Worm (Caenorhabditis elegans) whole organism, midembryonic: ENCODE data around the gene aat-8.

Experiments used
- T22C8.4 ChIP-seq: fragments of 200-800 bp; sonication (Bioruptor generic); IDR thresholded peaks from 2 replicates; pipeline ENCODE4 v1.3.6; 2022; ENCODE audit warnings: missing genetic modification characterization, missing compliant biosample characterization
- flt-1 ChIP-seq: fragments of 200-800 bp; sonication (Bioruptor generic); IDR thresholded peaks from 2 replicates; pipeline ENCODE4 v1.3.6; 2022; ENCODE audit warnings: missing genetic modification characterization, missing compliant biosample characterization
- klf-2 ChIP-seq: fragments of 200-800 bp; sonication (Bioruptor generic); conservative IDR thresholded peaks from 2 replicates; pipeline ENCODE4 v1.3.6; 2022; ENCODE audit warnings: missing genetic modification reagents, missing genetic modification characterization, missing compliant biosample characterization
- med-1 ChIP-seq: sonication (generic microtip); optimal IDR thresholded peaks from 2 replicates; lab custom pipeline; 2017; ENCODE audit warnings: missing genetic modification characterization, mild to moderate bottlenecking, missing compliant biosample characterization, antibody characterized with exemption, missing genetic modification reagents; ENCODE audit not compliant: insufficient read depth
- ztf-23 ChIP-seq: fragments of 200-800 bp; sonication (Bioruptor generic); IDR thresholded peaks from 2 replicates; pipeline ENCODE4 v1.3.6; 2022; ENCODE audit warnings: missing genetic modification reagents, missing genetic modification characterization, missing compliant biosample characterization
- ztf-29 ChIP-seq: fragments of 200-800 bp; sonication (Bioruptor generic); IDR thresholded peaks from 2 replicates; pipeline ENCODE4 v1.3.6; 2022; ENCODE audit warnings: missing genetic modification reagents, missing genetic modification characterization, missing compliant biosample characterization

ce11 chrIV:3855543-3855942, 9.3 kb downstream of the aat-8 start, which contains the start of gene zag-1:
- TF ChIP-seq klf-2 (GFP tag; lab: Robert Waterston, UW), result no peak
- no peak for TF ChIP-seq med-1 (GFP tag; lab: Kevin White, UChicago)
- no peak for TF ChIP-seq T22C8.4 (GFP tag; lab: Robert Waterston, UW)
- TF ChIP-seq flt-1 (GFP tag; lab: Robert Waterston, UW), result 0 out of 2 replicates have a peak, but pooled peaks have one; percentile 14
- no peak for TF ChIP-seq ztf-29
- no peak for TF ChIP-seq ztf-23 (GFP tag; lab: Robert Waterston, UW)
